Worm (Caenorhabditis elegans) whole organism, midembryonic: ENCODE measurements around the gene srv-8.

ENCODE experiments used
- cog-1 ChIP-seq: sonication (generic microtip); optimal IDR thresholded peaks from 2 replicates; lab custom pipeline; 2016; ENCODE audit warnings: missing genetic modification characterization, missing compliant biosample characterization
- flt-1 ChIP-seq: fragments of 200-800 bp; sonication (Bioruptor generic); IDR thresholded peaks from 2 replicates; pipeline ENCODE4 v1.3.6; 2022; ENCODE audit warnings: missing genetic modification characterization, missing compliant biosample characterization
- ref-1 ChIP-seq: fragments of 200-800 bp; sonication (Bioruptor generic); conservative IDR thresholded peaks from 2 replicates; pipeline ENCODE4 v1.3.6; 2022; ENCODE audit warnings: missing genetic modification reagents, missing genetic modification characterization, missing compliant biosample characterization

- no peak for TF ChIP-seq ref-1
- no peak for TF ChIP-seq cog-1
- no peak for TF ChIP-seq flt-1 (GFP tag; lab: Robert Waterston, UW)
Measured at ce11 chrV:13464123-13464522, 43.6 kb upstream of the srv-8 start.
